Worm (Caenorhabditis elegans): Measurements from ENCODE around the gene str-149.

ce11 chrV:16605463-16605862 is 32.2 kb downstream of the str-149 start:
- TF ChIP-seq nhr-77 (tag; optimal IDR thresholded peaks at IDR 0.05): no peak
- TF ChIP-seq mdl-1 (tag; optimal IDR thresholded peaks at IDR 0.05): no peak
- TF ChIP-seq nhr-237 (tag; optimal IDR thresholded peaks at IDR 0.05): no peak
- TF ChIP-seq ama-1 (optimal IDR thresholded peaks at IDR 0.05): no peak
- no peak for TF ChIP-seq unc-62 (GFP tag; optimal IDR thresholded peaks at IDR 0.05)
- TF ChIP-seq ztf-11 (tag; optimal IDR thresholded peaks at IDR 0.05): no peak
- no peak for TF ChIP-seq dmd-4 (tag; optimal IDR thresholded peaks at IDR 0.05)
- no peak for TF ChIP-seq unc-39 (tag; optimal IDR thresholded peaks at IDR 0.05)
- TF ChIP-seq F13H6.1 (tag; optimal IDR thresholded peaks at IDR 0.05): no peak
- no peak for TF ChIP-seq alr-1 (tag; optimal IDR thresholded peaks at IDR 0.05)
- TF ChIP-seq lin-11 (tag; optimal IDR thresholded peaks at IDR 0.05): no peak
- TF ChIP-seq zag-1 (tag; optimal IDR thresholded peaks at IDR 0.05): no peak
- TF ChIP-seq egl-27 (tag; optimal IDR thresholded peaks at IDR 0.05): no peak
- TF ChIP-seq lin-39 (tag; optimal IDR thresholded peaks at IDR 0.05): no peak
